Fruit fly (Drosophila melanogaster): ENCODE results near the gene CG6296.

- TF ChIP-seq pan (optimal IDR thresholded peaks at IDR 0.05) = no peak
- no peak for TF ChIP-seq psq (optimal IDR thresholded peaks at IDR 0.05)
Observed at dm6 chr3R:26999452-26999851, 5.8 kb downstream of the CG6296 start, which contains the start of gene CG31077.

Data from whole organism.